Worm (Caenorhabditis elegans) whole organism, L4 larva: ENCODE results near the gene sprr-1.

Source experiments
- F26F4.8 ChIP-seq: fragments of 200-800 bp; sonication (Bioruptor generic); conservative IDR thresholded peaks from 2 replicates; pipeline ENCODE4 v1.3.6; 2022; ENCODE audit warnings: missing genetic modification characterization, missing compliant biosample characterization
- F44E2.7 ChIP-seq: fragments of 200-800 bp; sonication (Bioruptor generic); IDR thresholded peaks from 2 replicates; pipeline ENCODE4 v2.1.2; 2022; ENCODE audit warnings: missing genetic modification characterization, missing compliant biosample characterization
- T20F7.1 ChIP-seq: fragments of 200-800 bp; sonication (Bioruptor generic); optimal IDR thresholded peaks from 2 replicates; lab custom pipeline; 2018; ENCODE audit warnings: mild to moderate bottlenecking, missing genetic modification characterization, missing compliant biosample characterization
- T26A8.4 ChIP-seq: fragments of 200-800 bp; sonication (Bioruptor generic); IDR thresholded peaks from 2 replicates; pipeline ENCODE4 v1.3.6; 2022; ENCODE audit warnings: missing genetic modification characterization, missing compliant biosample characterization
- Y105C5A.15 ChIP-seq: fragments of 200-800 bp; sonication (Bioruptor generic); IDR thresholded peaks from 2 replicates; pipeline ENCODE4 v1.3.6; 2022; ENCODE audit warnings: missing genetic modification characterization, missing compliant biosample characterization
- Y5F2A.4 ChIP-seq: fragments of 200-800 bp; sonication (Bioruptor generic); optimal IDR thresholded peaks from 2 replicates; lab custom pipeline; 2018; ENCODE audit warnings: mild to moderate bottlenecking, missing genetic modification characterization, missing compliant biosample characterization
- ZK337.2 ChIP-seq: fragments of 200-800 bp; sonication (Bioruptor generic); IDR thresholded peaks from 2 replicates; pipeline ENCODE4 v1.3.6; 2022; ENCODE audit warnings: missing genetic modification reagents, missing genetic modification characterization, missing compliant biosample characterization
- ZK546.5 ChIP-seq, 2 experiments: sonication (generic microtip); optimal IDR thresholded peaks; 2 replicates each; lab custom pipeline; 2017; ENCODE audit warnings: missing biosample characterization in 2 of 2, missing genetic modification characterization in 2 of 2
- aha-1 ChIP-seq: fragments of 150-350 bp; peaks from one replicate; lab custom pipeline; 2014; ENCODE audit warnings: missing biosample characterization, missing genetic modification characterization
- aly-2 ChIP-seq: sonication (generic microtip); optimal IDR thresholded peaks from 2 replicates; lab custom pipeline; 2018; ENCODE audit warnings: missing biosample characterization, missing genetic modification characterization
- arid-1 ChIP-seq: fragments of 200-800 bp; sonication (Bioruptor generic); conservative IDR thresholded peaks from 2 replicates; pipeline ENCODE4 v1.3.6; 2022; ENCODE audit warnings: missing genetic modification reagents, missing genetic modification characterization, missing compliant biosample characterization
- ceh-20 ChIP-seq: fragments of 200-800 bp; sonication (Bioruptor generic); IDR thresholded peaks from 2 replicates; pipeline ENCODE4 v1.3.6; 2022; ENCODE audit warnings: missing genetic modification reagents, missing genetic modification characterization, missing compliant biosample characterization
- cey-2 ChIP-seq: sonication (generic microtip); optimal IDR thresholded peaks from 3 replicates; lab custom pipeline; 2017; ENCODE audit warnings: missing genetic modification characterization, mild to moderate bottlenecking, missing compliant biosample characterization, antibody characterized with exemption, borderline replicate concordance; ENCODE audit not compliant: insufficient read depth
- daf-16 ChIP-seq, 3 experiments: sonication (generic microtip); optimal IDR thresholded peaks; 2 replicates each; lab custom pipeline; 2016 to 2017; ENCODE audit warnings: missing genetic modification characterization in 3 of 3, missing genetic modification reagents in 3 of 3, mild to moderate bottlenecking in 2 of 3, missing compliant biosample characterization in 2 of 3, missing biosample characterization in 1 of 3, moderate library complexity in 1 of 3
- dve-1 ChIP-seq: sonication (generic microtip); optimal IDR thresholded peaks from 2 replicates; lab custom pipeline; 2017; ENCODE audit warnings: antibody characterized with exemption, mild to moderate bottlenecking, missing genetic modification characterization, missing compliant biosample characterization; ENCODE audit not compliant: insufficient read depth
- egl-43 ChIP-seq: fragments of 200-800 bp; sonication (Bioruptor generic); IDR thresholded peaks from 2 replicates; pipeline ENCODE4 v1.3.6; 2022; ENCODE audit warnings: missing genetic modification reagents, missing genetic modification characterization, missing compliant biosample characterization
- fos-1 ChIP-seq: fragments of 150-350 bp; optimal IDR thresholded peaks from 2 replicates; lab custom pipeline; 2014; ENCODE audit warnings: missing biosample characterization, missing genetic modification characterization
- gei-8 ChIP-seq: fragments of 200-800 bp; sonication (Bioruptor generic); optimal IDR thresholded peaks from 2 replicates; lab custom pipeline; 2018; ENCODE audit warnings: mild to moderate bottlenecking, missing genetic modification characterization, missing compliant biosample characterization
- hlh-11 ChIP-seq: fragments of 200-800 bp; sonication (Bioruptor generic); optimal IDR thresholded peaks from 2 replicates; lab custom pipeline; 2018; ENCODE audit warnings: mild to moderate bottlenecking, missing genetic modification characterization, missing compliant biosample characterization
- hmg-1.1 ChIP-seq: fragments of 200-800 bp; sonication (Bioruptor generic); IDR thresholded peaks from 2 replicates; pipeline ENCODE4 v1.3.6; 2022; ENCODE audit warnings: missing genetic modification reagents, missing genetic modification characterization, missing compliant biosample characterization
- jun-1 ChIP-seq: fragments of 150-350 bp; optimal IDR thresholded peaks from 2 replicates; lab custom pipeline; 2014; ENCODE audit warnings: missing biosample characterization, missing genetic modification reagents, missing genetic modification characterization
- lim-7 ChIP-seq: fragments of 200-800 bp; sonication (Bioruptor generic); IDR thresholded peaks from 2 replicates; pipeline ENCODE4 v1.3.6; 2022; ENCODE audit warnings: missing genetic modification characterization, missing compliant biosample characterization
- lin-13 ChIP-seq: fragments of 150-350 bp; optimal IDR thresholded peaks from 2 replicates; lab custom pipeline; 2014; ENCODE audit warnings: missing biosample characterization, missing genetic modification reagents, missing genetic modification characterization
- lin-15B ChIP-seq: fragments of 150-350 bp; sonication (generic microtip); optimal IDR thresholded peaks from 3 replicates; lab custom pipeline; 2014; ENCODE audit warnings: missing biosample characterization, missing genetic modification characterization
- lin-29 ChIP-seq: fragments of 200-800 bp; sonication (Bioruptor generic); IDR thresholded peaks from 2 replicates; pipeline ENCODE4 v1.3.6; 2022; ENCODE audit warnings: missing genetic modification reagents, missing genetic modification characterization, missing compliant biosample characterization
- lin-38 ChIP-seq: fragments of 200-800 bp; sonication (Bioruptor generic); IDR thresholded peaks from 2 replicates; pipeline ENCODE4 v1.3.6; 2022; ENCODE audit warnings: missing genetic modification reagents, missing genetic modification characterization, missing compliant biosample characterization
- lin-39 ChIP-seq: fragments of 150-350 bp; optimal IDR thresholded peaks from 2 replicates; lab custom pipeline; 2014; ENCODE audit warnings: missing biosample characterization, missing genetic modification reagents, missing genetic modification characterization
- madf-9 ChIP-seq: fragments of 200-800 bp; sonication (Bioruptor generic); conservative IDR thresholded peaks from 2 replicates; pipeline ENCODE4 v1.3.6; 2022; ENCODE audit warnings: missing genetic modification reagents, missing genetic modification characterization, missing compliant biosample characterization
- mdt-29 ChIP-seq: fragments of 200-800 bp; sonication (Bioruptor generic); IDR thresholded peaks from 2 replicates; pipeline ENCODE4 v1.3.6; 2022; ENCODE audit warnings: missing genetic modification reagents, missing genetic modification characterization, missing compliant biosample characterization
- mes-2 ChIP-seq: sonication (generic microtip); optimal IDR thresholded peaks from 2 replicates; lab custom pipeline; 2016; ENCODE audit warnings: missing genotype, mild to moderate bottlenecking, missing genetic modification characterization, missing compliant biosample characterization; ENCODE audit not compliant: poor library complexity, severe bottlenecking
- mxl-2 ChIP-seq: fragments of 200-800 bp; sonication (Bioruptor generic); conservative IDR thresholded peaks from 2 replicates; pipeline ENCODE4 v1.3.6; 2022; ENCODE audit warnings: missing genetic modification reagents, missing genetic modification characterization, missing compliant biosample characterization
- mxl-3 ChIP-seq: fragments of 200-800 bp; sonication (Bioruptor generic); optimal IDR thresholded peaks from 2 replicates; lab custom pipeline; 2018; ENCODE audit warnings: mild to moderate bottlenecking, missing genetic modification characterization, missing compliant biosample characterization
- nhr-102 ChIP-seq: sonication (generic microtip); optimal IDR thresholded peaks from 2 replicates; lab custom pipeline; 2016; ENCODE audit warnings: mild to moderate bottlenecking, missing genetic modification characterization, moderate library complexity, missing compliant biosample characterization
- nhr-11 ChIP-seq: fragments of 150-350 bp; optimal IDR thresholded peaks from 2 replicates; lab custom pipeline; 2014; ENCODE audit warnings: missing biosample characterization, missing genetic modification characterization
- nhr-25 ChIP-seq: sonication (generic microtip); optimal IDR thresholded peaks from 2 replicates; lab custom pipeline; 2017; ENCODE audit warnings: missing genetic modification characterization, mild to moderate bottlenecking, missing compliant biosample characterization, antibody characterized with exemption, moderate library complexity, borderline replicate concordance; ENCODE audit not compliant: insufficient read depth
- nhr-28 ChIP-seq: fragments of 150-350 bp; optimal IDR thresholded peaks from 2 replicates; lab custom pipeline; 2014; ENCODE audit warnings: missing biosample characterization, missing genetic modification characterization
- nhr-42 ChIP-seq: fragments of 200-800 bp; sonication (Bioruptor generic); IDR thresholded peaks from 2 replicates; pipeline ENCODE4 v1.3.6; 2022; ENCODE audit warnings: missing genetic modification characterization, missing compliant biosample characterization
- nhr-76 ChIP-seq: fragments of 150-350 bp; optimal IDR thresholded peaks from 2 replicates; lab custom pipeline; 2014; ENCODE audit warnings: missing biosample characterization, missing genetic modification characterization
- php-3 ChIP-seq: fragments of 200-800 bp; sonication (Bioruptor generic); IDR thresholded peaks from 2 replicates; pipeline ENCODE4 v1.3.6; 2022; ENCODE audit warnings: missing genetic modification reagents, missing genetic modification characterization, missing compliant biosample characterization
- pqm-1 ChIP-seq: sonication (generic microtip); optimal IDR thresholded peaks from 2 replicates; lab custom pipeline; 2017; ENCODE audit warnings: missing biosample characterization, missing genetic modification characterization
- skn-1 ChIP-seq: fragments of 150-350 bp; optimal IDR thresholded peaks from 2 replicates; lab custom pipeline; 2014; ENCODE audit warnings: missing biosample characterization, missing genetic modification characterization
- snpc-4 ChIP-seq: fragments of 150-350 bp; optimal IDR thresholded peaks from 2 replicates; lab custom pipeline; 2014; ENCODE audit warnings: missing biosample characterization, missing genetic modification characterization
- tag-97 ChIP-seq: fragments of 200-800 bp; sonication (Bioruptor generic); IDR thresholded peaks from 2 replicates; pipeline ENCODE4 v1.3.6; 2022; ENCODE audit warnings: missing genetic modification characterization, missing compliant biosample characterization
- unc-39 ChIP-seq: sonication (generic microtip); optimal IDR thresholded peaks from 2 replicates; lab custom pipeline; 2017; ENCODE audit warnings: missing biosample characterization, missing genetic modification characterization
- unc-62 ChIP-seq, 3 experiments: fragments of 150-350 bp in 1 of 3; sonication (generic microtip); optimal IDR thresholded peaks in 2 of 3; peaks in 1 of 3; 1 replicate in 1 of 3; 2 replicates in 2 of 3; lab custom pipeline; 2014 to 2017; ENCODE audit warnings: missing biosample characterization in 3 of 3, missing genetic modification characterization in 3 of 3, missing genetic modification reagents in 3 of 3, missing genotype in 1 of 3
- zfp-2 ChIP-seq: sonication (generic microtip); optimal IDR thresholded peaks from 2 replicates; lab custom pipeline; 2016; ENCODE audit warnings: mild to moderate bottlenecking, missing genetic modification characterization, missing compliant biosample characterization
- zfp-3 ChIP-seq: fragments of 200-800 bp; sonication (Bioruptor generic); conservative IDR thresholded peaks from 2 replicates; pipeline ENCODE4 v1.3.6; 2022; ENCODE audit warnings: missing genetic modification reagents, missing genetic modification characterization, missing compliant biosample characterization
- zip-2 ChIP-seq: fragments of 150-350 bp; optimal IDR thresholded peaks from 2 replicates; lab custom pipeline; 2014; ENCODE audit warnings: missing biosample characterization, missing genetic modification characterization

Gene sprr-1

DNA sequence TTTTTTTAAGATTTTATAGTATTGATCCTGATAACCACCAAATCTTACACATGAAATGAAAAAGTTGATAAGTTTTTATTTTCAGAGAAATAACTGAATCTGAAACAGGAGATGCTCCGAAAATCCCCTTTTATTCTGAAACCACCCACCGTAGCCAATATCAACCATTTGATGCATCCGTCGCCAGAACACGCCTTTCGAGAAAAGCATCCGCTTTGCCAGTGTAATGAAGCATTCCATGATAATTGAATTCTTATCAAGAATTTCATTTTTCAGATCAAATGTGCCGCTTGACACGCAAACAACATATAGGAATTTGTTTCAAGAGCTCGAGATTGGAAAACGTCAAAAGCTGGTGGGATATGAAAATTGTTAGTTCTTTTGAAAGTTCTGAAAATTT lies 38.7 kb downstream of the sprr-1 start, which contains the start of gene tbh-1:
Gene tbh-1 (minus strand): TSS at position 101 of the 400 bp plus-strand sequence.
- TF ChIP-seq lin-15B (no peak), Y5F2A.4 (GFP tag; lab: Kevin White, UChicago) (no peak), arid-1 (GFP tag; lab: Robert Waterston, UW) (no peak), php-3 (no peak), nhr-102 (no peak), madf-9 (no peak), T20F7.1 (GFP tag; lab: Kevin White, UChicago) (no peak), egl-43 (GFP tag; lab: Robert Waterston, UW) (no peak), ZK546.5 (tag; optimal IDR thresholded peaks at IDR 0.05; lab: Kevin White, UChicago) (no peak), pqm-1 (tag; lab: Kevin White, UChicago) (no peak), cey-2 (tag; lab: Kevin White, UChicago) (no peak), nhr-25 (tag; lab: Kevin White, UChicago) (no peak), mxl-3 (GFP tag; lab: Kevin White, UChicago) (no peak), F26F4.8 (GFP tag; lab: Robert Waterston, UW) (no peak), nhr-11 (tag; lab: Kevin White, UChicago) (no peak)

DNA sequence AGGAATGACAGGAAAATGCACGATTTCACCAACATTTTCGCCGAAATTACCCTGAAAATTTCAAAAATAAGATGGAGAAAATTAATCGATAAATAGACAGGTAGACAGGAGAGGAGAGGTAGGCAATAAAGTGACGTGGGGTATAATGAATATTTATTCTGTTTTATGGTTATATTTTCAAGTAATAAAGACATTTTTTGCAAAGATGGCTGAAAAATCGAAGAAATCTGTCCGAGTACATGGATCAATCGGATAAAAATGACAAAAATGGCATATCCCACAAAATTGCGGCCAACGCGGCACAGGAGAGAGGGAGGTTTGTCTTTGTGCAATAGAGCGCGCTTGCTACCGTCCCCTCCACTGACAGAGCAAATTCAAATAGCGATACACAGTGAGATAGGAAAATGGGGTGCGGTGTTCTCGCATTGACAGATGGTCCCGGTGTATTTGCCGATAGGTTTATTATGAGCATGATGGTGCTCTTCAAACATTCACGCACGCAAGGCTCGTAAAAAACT lies 41.8 kb downstream of the sprr-1 start, which contains the start of gene zipt-7.2:
Gene zipt-7.2 (minus strand): TSS at position 51 of the 518 bp plus-strand sequence.
- TF ChIP-seq zip-2 (tag; lab: Kevin White, UChicago) (no peak), nhr-76 (tag; lab: Kevin White, UChicago) (no peak), mxl-2 (GFP tag; lab: Robert Waterston, UW) (no peak), dve-1 (tag; lab: Kevin White, UChicago) (no peak), unc-62 (GFP tag; optimal IDR thresholded peaks at IDR 0.05 in 1 of 2; lab: Kevin White, UChicago) (peak in 1 of 2 experiments; percentile 44), unc-62 (tag; optimal IDR thresholded peaks at IDR 0.05; lab: Kevin White, UChicago) (no peak), hmg-1.1 (no peak), lim-7 (GFP tag; lab: Robert Waterston, UW) (no peak), gei-8 (GFP tag; lab: Kevin White, UChicago) (no peak), daf-16 (GFP tag; optimal IDR thresholded peaks at IDR 0.05; lab: Kevin White, UChicago) (no peak), daf-16 (tag; optimal IDR thresholded peaks at IDR 0.05; lab: Kevin White, UChicago) (no peak), nhr-42 (no peak), lin-13 (no peak), fos-1 (tag; lab: Kevin White, UChicago) (no peak), tag-97 (GFP tag; lab: Robert Waterston, UW) (no peak), pqm-1 (tag; lab: Kevin White, UChicago) (no peak), lin-38 (peak; percentile 89), jun-1 (no peak), mes-2 (tag; lab: Kevin White, UChicago) (peak; percentile 63), zfp-2 (tag; lab: Kevin White, UChicago) (no peak), aly-2 (tag; lab: Kevin White, UChicago) (no peak), snpc-4 (tag; lab: Kevin White, UChicago) (no peak), mdt-29 (GFP tag; lab: Robert Waterston, UW) (no peak), lin-39 (no peak), ceh-20 (GFP tag; lab: Robert Waterston, UW) (no peak), zfp-3 (no peak), Y105C5A.15 (no peak), aha-1 (tag; lab: Kevin White, UChicago) (peak; percentile 87), skn-1 (tag; lab: Kevin White, UChicago) (no peak), nhr-102 (no peak), nhr-28 (tag; lab: Kevin White, UChicago) (peak; percentile 13), lin-29 (GFP tag; lab: Robert Waterston, UW) (no peak), hlh-11 (tag; lab: Kevin White, UChicago) (peak; percentile 28), F26F4.8 (GFP tag; lab: Robert Waterston, UW) (no peak), ZK337.2 (GFP tag; lab: Robert Waterston, UW) (no peak), T26A8.4 (GFP tag; lab: Robert Waterston, UW) (no peak), unc-39 (no peak), F44E2.7 (GFP tag; lab: Robert Waterston, UW) (no peak)
